Worm (Caenorhabditis elegans): ENCODE data around the gene egl-23.

DNA sequence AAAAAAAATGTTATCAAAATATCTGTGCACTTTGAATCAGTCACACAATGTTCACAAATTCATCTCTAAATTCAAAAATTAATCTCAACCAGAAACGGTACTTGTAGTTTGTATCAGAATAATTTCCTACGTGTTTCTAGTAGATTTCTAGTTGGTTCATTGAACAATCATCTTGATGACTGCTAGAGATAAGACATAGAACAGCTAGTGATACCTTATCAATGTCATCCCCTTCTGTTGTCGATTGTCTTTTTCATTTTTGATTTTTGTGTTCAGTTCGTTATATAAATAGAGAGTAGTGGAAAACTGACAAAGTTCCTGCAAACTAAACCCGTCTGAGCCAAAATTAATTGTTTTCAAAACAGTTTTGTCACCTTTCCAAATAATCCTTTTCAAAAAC is 61.6 kb downstream of the egl-23 start:
- no peak for TF ChIP-seq nhr-11 (tag; optimal IDR thresholded peaks at IDR 0.05)
- no peak for TF ChIP-seq unc-62 (GFP tag; optimal IDR thresholded peaks at IDR 0.05)

Measured in whole organism, L2 larva.